Fruit fly (Drosophila melanogaster) whole organism, embryonic: Measurements from ENCODE around the gene Jhbp13.

Source experiments
- CG10267 ChIP-seq: fragments of 200-800 bp; sonication (Bioruptor generic); optimal IDR thresholded peaks from 2 replicates; lab custom pipeline; 2018; ENCODE audit warnings: missing biosample characterization, mild to moderate bottlenecking, missing genetic modification characterization, moderate library complexity
- CG1233 ChIP-seq: fragments of 200-800 bp; sonication (Bioruptor generic); optimal IDR thresholded peaks from 4 replicates; lab custom pipeline; 2018; ENCODE audit warnings: missing biosample characterization, mild to moderate bottlenecking, missing genetic modification characterization
- CG13624 ChIP-seq: fragments of 200-800 bp; sonication (Bioruptor generic); optimal IDR thresholded peaks from 2 replicates; lab custom pipeline; 2016; ENCODE audit warnings: missing biosample characterization, missing genetic modification characterization
- CG15479 ChIP-seq: fragments of 200-800 bp; sonication (Bioruptor generic); optimal IDR thresholded peaks from 3 replicates; lab custom pipeline; 2019; ENCODE audit warnings: missing biosample characterization, mild to moderate bottlenecking, missing genetic modification characterization, moderate library complexity
- CG17568 ChIP-seq: fragments of 200-800 bp; sonication (Bioruptor generic); optimal IDR thresholded peaks from 2 replicates; lab custom pipeline; 2018; ENCODE audit warnings: missing biosample characterization, mild to moderate bottlenecking, missing genetic modification characterization, moderate library complexity
- CG17612 ChIP-seq: fragments of 200-800 bp; sonication (Bioruptor generic); IDR thresholded peaks from 2 replicates; pipeline ENCODE4 v1.3.6; 2022; ENCODE audit warnings: missing biosample characterization, missing genetic modification characterization
- CG1792 ChIP-seq: fragments of 200-800 bp; sonication (Bioruptor generic); optimal IDR thresholded peaks from 2 replicates; lab custom pipeline; 2016; ENCODE audit warnings: missing biosample characterization, missing genetic modification characterization
- CG1832 ChIP-seq: fragments of 200-800 bp; sonication (Bioruptor generic); optimal IDR thresholded peaks from 2 replicates; lab custom pipeline; 2017; ENCODE audit warnings: missing biosample characterization, mild to moderate bottlenecking, missing genetic modification characterization, inconsistent platforms
- CG2199 ChIP-seq: fragments of 200-800 bp; sonication (Bioruptor generic); IDR thresholded peaks from 3 replicates; pipeline ENCODE4 v1.3.6; 2022; ENCODE audit warnings: missing biosample characterization, missing genetic modification characterization
- CG30020 ChIP-seq: fragments of 200-800 bp; optimal IDR thresholded peaks from 2 replicates; lab custom pipeline; 2019; ENCODE audit warnings: missing biosample characterization, mild to moderate bottlenecking, missing genetic modification characterization, moderate library complexity
- CG30403 ChIP-seq: fragments of 200-800 bp; sonication (Bioruptor generic); optimal IDR thresholded peaks from 3 replicates; lab custom pipeline; 2016; ENCODE audit warnings: missing biosample characterization, missing genetic modification characterization
- CG30431 ChIP-seq: fragments of 200-800 bp; sonication (Bioruptor generic); optimal IDR thresholded peaks from 2 replicates; lab custom pipeline; 2017; ENCODE audit warnings: missing biosample characterization, missing genetic modification characterization
- CG3847 ChIP-seq: fragments of 200-800 bp; sonication (Bioruptor generic); IDR thresholded peaks from 2 replicates; pipeline ENCODE4 v1.3.6; 2022; ENCODE audit warnings: missing biosample characterization, missing genetic modification characterization
- CG4854 ChIP-seq: fragments of 200-800 bp; sonication (Bioruptor generic); optimal IDR thresholded peaks from 2 replicates; lab custom pipeline; 2016; ENCODE audit warnings: missing biosample characterization, missing genetic modification characterization, inconsistent platforms
- CG6654 ChIP-seq: fragments of 200-800 bp; sonication (Bioruptor generic); optimal IDR thresholded peaks from 2 replicates; lab custom pipeline; 2017; ENCODE audit warnings: missing biosample characterization, mild to moderate bottlenecking, missing genetic modification characterization
- CG6813 ChIP-seq: fragments of 200-800 bp; sonication (Bioruptor generic); optimal IDR thresholded peaks from 2 replicates; lab custom pipeline; 2017; ENCODE audit warnings: missing biosample characterization, missing genetic modification characterization, mild to moderate bottlenecking, moderate library complexity, missing genetic modification reagents
- CG7745 ChIP-seq: fragments of 200-800 bp; sonication (Bioruptor generic); optimal IDR thresholded peaks from 2 replicates; lab custom pipeline; 2018; ENCODE audit warnings: missing biosample characterization, mild to moderate bottlenecking, missing genetic modification characterization, moderate library complexity
- CG7786 ChIP-seq: fragments of 200-800 bp; sonication (Bioruptor generic); optimal IDR thresholded peaks from 2 replicates; lab custom pipeline; 2016; ENCODE audit warnings: missing biosample characterization, missing genetic modification characterization
- Elba2 ChIP-seq: fragments of 200-800 bp; sonication (Bioruptor generic); optimal IDR thresholded peaks from 3 replicates; lab custom pipeline; 2016; ENCODE audit warnings: missing biosample characterization, missing genetic modification characterization
- HLHmδ ChIP-seq: fragments of 200-800 bp; sonication (Bioruptor generic); optimal IDR thresholded peaks from 2 replicates; lab custom pipeline; 2018; ENCODE audit warnings: missing biosample characterization, mild to moderate bottlenecking, missing genetic modification characterization, moderate library complexity
- Hsf ChIP-seq: fragments of 200-800 bp; sonication (Bioruptor generic); optimal IDR thresholded peaks from 3 replicates; lab custom pipeline; 2016; ENCODE audit warnings: missing biosample characterization, missing genetic modification characterization
- Kr ChIP-seq: fragments of 200-800 bp; sonication (Bioruptor generic); optimal IDR thresholded peaks from 2 replicates; lab custom pipeline; 2017; ENCODE audit warnings: missing biosample characterization, mild to moderate bottlenecking, missing genetic modification characterization
- Lpt ChIP-seq: fragments of >200 bp; optimal IDR thresholded peaks from 2 replicates; lab custom pipeline; 2018; ENCODE audit warnings: missing biosample characterization, missing genetic modification characterization
- Med ChIP-seq: fragments of 200-800 bp; sonication (Bioruptor generic); peaks from one replicate; lab custom pipeline; 2016; ENCODE audit warnings: missing biosample characterization, missing genetic modification characterization, mild to moderate bottlenecking, inconsistent platforms, moderate library complexity
- Optix ChIP-seq: fragments of 200-800 bp; sonication (Bioruptor generic); IDR thresholded peaks from 3 replicates; pipeline ENCODE4 v1.3.6; 2022; ENCODE audit warnings: missing biosample characterization, missing genetic modification characterization
- Sin3A ChIP-seq: fragments of >200 bp; optimal IDR thresholded peaks from 2 replicates; lab custom pipeline; 2018
- Sry-β ChIP-seq: fragments of 200-800 bp; sonication (Bioruptor generic); optimal IDR thresholded peaks from 2 replicates; lab custom pipeline; 2018; ENCODE audit warnings: missing biosample characterization, mild to moderate bottlenecking, missing genetic modification characterization, moderate library complexity
- Stat92E ChIP-seq, 3 experiments: fragments of >200 bp in 2 of 3; fragments of 200-800 bp in 1 of 3; sonication (Bioruptor generic) in 1 of 3; optimal IDR thresholded peaks; 2 replicates each; lab custom pipeline; 2017 to 2019; ENCODE audit warnings: missing biosample characterization in 3 of 3, missing genetic modification characterization in 3 of 3, mild to moderate bottlenecking in 1 of 3, moderate library complexity in 1 of 3
- Taf1 ChIP-seq: fragments of 200-800 bp; sonication (Bioruptor generic); IDR thresholded peaks from 2 replicates; pipeline ENCODE4 v1.3.6; 2022; ENCODE audit warnings: missing biosample characterization, missing genetic modification characterization
- ash1 ChIP-seq: fragments of 200-800 bp; sonication (Bioruptor generic); optimal IDR thresholded peaks from 2 replicates; lab custom pipeline; 2018; ENCODE audit warnings: missing biosample characterization, mild to moderate bottlenecking, missing genetic modification characterization
- fru ChIP-seq: fragments of >200 bp; optimal IDR thresholded peaks from 2 replicates; lab custom pipeline; 2017
- gcm ChIP-seq: fragments of 200-800 bp; sonication (Bioruptor generic); optimal IDR thresholded peaks from 2 replicates; lab custom pipeline; 2019; ENCODE audit warnings: missing biosample characterization, mild to moderate bottlenecking, missing genetic modification characterization, moderate library complexity
- gt ChIP-seq: fragments of 200-800 bp; sonication (Bioruptor generic); IDR thresholded peaks from 2 replicates; pipeline ENCODE4 v1.3.6; 2022; ENCODE audit warnings: missing biosample characterization, missing genetic modification characterization
- ham ChIP-seq: fragments of 200-800 bp; sonication (Bioruptor generic); IDR thresholded peaks from 2 replicates; pipeline ENCODE4 v1.3.6; 2022; ENCODE audit warnings: missing biosample characterization, missing genetic modification characterization
- org-1 ChIP-seq: fragments of 200-800 bp; sonication (Bioruptor generic); optimal IDR thresholded peaks from 2 replicates; lab custom pipeline; 2017; ENCODE audit warnings: missing biosample characterization, missing genetic modification characterization
- pho ChIP-seq: fragments of 200-800 bp; sonication (Bioruptor generic); optimal IDR thresholded peaks from 2 replicates; lab custom pipeline; 2016; ENCODE audit warnings: missing biosample characterization, missing genetic modification characterization
- pita ChIP-seq: fragments of 200-800 bp; sonication (Bioruptor generic); optimal IDR thresholded peaks from 2 replicates; lab custom pipeline; 2017; ENCODE audit warnings: missing biosample characterization, mild to moderate bottlenecking, missing genetic modification characterization
- pros ChIP-seq: fragments of 200-800 bp; sonication (Bioruptor generic); optimal IDR thresholded peaks from 3 replicates; lab custom pipeline; 2019; ENCODE audit warnings: missing biosample characterization, mild to moderate bottlenecking, missing genetic modification characterization, moderate library complexity
- sd ChIP-seq: fragments of 200-800 bp; sonication (Bioruptor generic); optimal IDR thresholded peaks from 3 replicates; lab custom pipeline; 2018; ENCODE audit warnings: missing biosample characterization, mild to moderate bottlenecking, missing genetic modification characterization, moderate library complexity
- sens-2 ChIP-seq: fragments of 200-800 bp; sonication (Bioruptor generic); IDR thresholded peaks from 2 replicates; pipeline ENCODE4 v1.3.6; 2022; ENCODE audit warnings: missing biosample characterization, missing genetic modification characterization
- sima ChIP-seq: fragments of 200-800 bp; sonication (Bioruptor generic); optimal IDR thresholded peaks from 2 replicates; lab custom pipeline; 2016; ENCODE audit warnings: missing biosample characterization, missing genetic modification characterization
- sna ChIP-seq: fragments of 200-800 bp; sonication (Bioruptor generic); IDR thresholded peaks from 2 replicates; pipeline ENCODE4 v1.3.6; 2022; ENCODE audit warnings: missing biosample characterization, missing genetic modification characterization; ENCODE audit not compliant: partially characterized antibody
- tio ChIP-seq: fragments of 200-800 bp; sonication (Bioruptor generic); optimal IDR thresholded peaks from 2 replicates; lab custom pipeline; 2017; ENCODE audit warnings: missing biosample characterization, missing genetic modification characterization, inconsistent platforms
- toy ChIP-seq: fragments of 200-800 bp; sonication (Bioruptor generic); IDR thresholded peaks from 2 replicates; pipeline ENCODE4 v1.3.6; 2022; ENCODE audit warnings: missing biosample characterization, missing genetic modification characterization
- twi ChIP-seq: fragments of 200-800 bp; optimal IDR thresholded peaks from 2 replicates; lab custom pipeline; 2019; ENCODE audit warnings: missing biosample characterization, mild to moderate bottlenecking, missing genetic modification characterization, moderate library complexity
- unc-4 ChIP-seq: fragments of 200-800 bp; sonication (Bioruptor generic); IDR thresholded peaks from 2 replicates; pipeline ENCODE4 v1.3.6; 2022; ENCODE audit warnings: missing biosample characterization, missing genetic modification characterization; ENCODE audit not compliant: partially characterized antibody
- vnd ChIP-seq: fragments of 200-800 bp; sonication (Bioruptor generic); IDR thresholded peaks from 3 replicates; pipeline ENCODE4 v1.3.6; 2022; ENCODE audit warnings: missing biosample characterization, missing genetic modification characterization; ENCODE audit not compliant: partially characterized antibody
- zen ChIP-seq: fragments of 200-800 bp; sonication (Bioruptor generic); optimal IDR thresholded peaks from 3 replicates; lab custom pipeline; 2018; ENCODE audit warnings: missing biosample characterization, mild to moderate bottlenecking, missing genetic modification characterization, moderate library complexity
- zfh2 ChIP-seq: fragments of 200-800 bp; sonication (Bioruptor generic); optimal IDR thresholded peaks from 2 replicates; lab custom pipeline; 2016; ENCODE audit warnings: missing biosample characterization, missing genetic modification characterization

Gene Jhbp13

DNA sequence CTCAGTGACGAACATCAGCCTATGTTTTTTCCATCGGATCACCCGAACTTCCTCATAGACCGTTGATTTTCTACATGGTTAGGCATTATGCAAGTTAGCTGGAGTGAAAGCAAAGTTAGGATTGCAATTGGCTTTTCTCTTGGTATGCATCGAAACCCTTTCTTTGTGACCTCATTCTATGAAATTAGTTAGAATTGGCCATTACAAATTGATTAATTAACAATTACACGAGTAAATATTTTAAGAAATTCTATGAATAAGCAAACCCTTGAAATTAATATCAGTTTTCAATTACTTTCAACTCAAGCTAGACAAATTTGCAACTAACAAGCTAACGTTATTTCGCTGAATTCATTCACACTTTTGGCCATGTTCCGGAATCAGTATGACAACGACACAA is 8.1 kb upstream of the Jhbp13 start, which contains the start of gene Prosalpha6T:
Prosalpha6T (plus strand) TSS at position 301 of the 400 bp plus-strand sequence.
- no peak for TF ChIP-seq CG30403
- TF ChIP-seq twi (tag; lab: Kevin White, UChicago), result no peak
- no peak for TF ChIP-seq zen (tag; lab: Kevin White, UChicago)
- TF ChIP-seq Hsf (GFP tag; lab: Kevin White, UChicago), result no peak
- no peak for TF ChIP-seq CG1832 (GFP tag; lab: Kevin White, UChicago)
- TF ChIP-seq CG17612 (GFP tag; lab: Robert Waterston, UW), result no peak
- TF ChIP-seq CG7745, result no peak
- TF ChIP-seq unc-4, result no peak
- no peak for TF ChIP-seq ash1 (GFP tag; lab: Kevin White, UChicago)
- TF ChIP-seq CG6654 (GFP tag; lab: Kevin White, UChicago), result no peak
- TF ChIP-seq pita (GFP tag; lab: Kevin White, UChicago), result no peak
- no peak for TF ChIP-seq Stat92E (GFP tag; optimal IDR thresholded peaks at IDR 0.05; lab: Kevin White, UChicago)
- TF ChIP-seq pho (GFP tag; lab: Kevin White, UChicago), result no peak
- TF ChIP-seq sd, result no peak
- no peak for TF ChIP-seq Kr (GFP tag; lab: Kevin White, UChicago)

DNA sequence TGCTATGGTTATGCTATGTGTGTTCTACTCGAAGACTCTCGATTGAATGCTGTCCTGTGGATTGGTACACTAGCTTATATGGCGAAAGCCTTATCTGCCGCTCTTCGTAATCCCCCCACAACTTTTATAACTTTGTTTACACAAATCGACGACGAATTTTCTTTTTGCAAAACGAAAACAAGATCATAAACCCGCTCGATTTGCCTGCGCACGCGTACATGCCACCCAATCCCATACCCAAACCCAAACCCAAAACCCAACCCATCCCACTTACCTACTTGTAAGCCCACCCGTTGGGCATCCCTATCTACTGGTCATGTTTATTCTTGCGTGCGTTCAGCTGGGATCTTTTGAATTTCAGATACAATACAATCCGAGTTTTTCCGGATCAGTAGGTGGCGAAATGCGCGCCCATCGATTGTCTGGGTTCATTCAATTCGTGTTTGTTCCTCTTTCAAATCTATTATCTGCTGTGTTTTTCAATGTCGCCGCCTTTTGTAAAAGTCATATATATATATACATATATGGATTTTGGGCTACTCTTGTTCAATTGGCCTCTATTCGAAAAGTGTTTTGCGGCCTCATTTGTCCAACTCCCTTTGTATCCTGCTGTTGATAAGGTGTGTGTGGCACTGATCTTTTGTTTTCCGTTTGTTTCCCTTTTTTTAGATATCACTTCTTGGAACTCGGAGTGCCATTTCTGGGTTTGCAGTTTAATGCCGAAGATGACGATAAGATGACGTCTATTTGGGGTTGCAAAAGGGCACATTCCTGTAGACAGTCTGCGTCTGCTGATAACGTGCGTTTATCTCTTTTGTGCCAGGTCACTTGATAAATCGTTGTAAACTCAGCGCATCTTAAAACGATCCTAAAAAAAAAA is 4.9 kb upstream of the Jhbp13 start, which contains the start of gene Mabi:
Mabi (minus strand) TSS at position 51 of the 880 bp plus-strand sequence.
- no peak for TF ChIP-seq CG3847
- no peak for TF ChIP-seq HLHmδ
- no peak for TF ChIP-seq Optix (GFP tag; lab: Robert Waterston, UW)
- no peak for TF ChIP-seq CG7786 (GFP tag; lab: Kevin White, UChicago)
- no peak for TF ChIP-seq tio (GFP tag; lab: Kevin White, UChicago)
- no peak for TF ChIP-seq CG10267 (tag; lab: Kevin White, UChicago)
- no peak for TF ChIP-seq gcm (GFP tag; lab: Kevin White, UChicago)
- TF ChIP-seq CG30020, result no peak
- TF ChIP-seq Med (GFP tag; lab: Kevin White, UChicago), result no peak
- no peak for TF ChIP-seq CG2199 (GFP tag; lab: Robert Waterston, UW)
- no peak for TF ChIP-seq org-1 (GFP tag; lab: Kevin White, UChicago)
- TF ChIP-seq CG17568 (GFP tag; lab: Kevin White, UChicago), result no peak
- TF ChIP-seq Elba2 (GFP tag; lab: Kevin White, UChicago), result no peak
- TF ChIP-seq fru (lab: Kevin White, UChicago), result no peak
- TF ChIP-seq ham (GFP tag; lab: Robert Waterston, UW), result no peak
- TF ChIP-seq zfh2 (GFP tag; lab: Kevin White, UChicago), result no peak
- peak; percentile 63 for TF ChIP-seq Kr (GFP tag; lab: Kevin White, UChicago)
- no peak for TF ChIP-seq CG6813 (GFP tag; lab: Kevin White, UChicago)
- TF ChIP-seq Sin3A (lab: Kevin White, UChicago), result no peak
- no peak for TF ChIP-seq vnd
- TF ChIP-seq CG30431, result no peak
- no peak for TF ChIP-seq CG4854
- TF ChIP-seq Lpt (GFP tag; lab: Kevin White, UChicago), result no peak
- TF ChIP-seq Taf1, result no peak
- TF ChIP-seq CG1792 (GFP tag; lab: Kevin White, UChicago), result no peak
- TF ChIP-seq Sry-β, result no peak
- peak; percentile 100 for TF ChIP-seq CG15479 (GFP tag; lab: Kevin White, UChicago)
- no peak for TF ChIP-seq toy (GFP tag; lab: Robert Waterston, UW)
- no peak for TF ChIP-seq sima (GFP tag; lab: Kevin White, UChicago)
- no peak for TF ChIP-seq sens-2 (GFP tag; lab: Robert Waterston, UW)
- no peak for TF ChIP-seq gt (GFP tag; lab: Robert Waterston, UW)
- no peak for TF ChIP-seq sna
- peak; percentile 34 for TF ChIP-seq twi (tag; lab: Kevin White, UChicago)
- TF ChIP-seq zen (tag; lab: Kevin White, UChicago), result peak; percentile 75
- no peak for TF ChIP-seq CG1233 (GFP tag; lab: Kevin White, UChicago)
- TF ChIP-seq CG13624, result no peak
- peak; percentile 11 for TF ChIP-seq pros (GFP tag; lab: Kevin White, UChicago)
